Worm (Caenorhabditis elegans): Measurements from ENCODE around the gene E04F6.6.

Gene E04F6.6

DNA sequence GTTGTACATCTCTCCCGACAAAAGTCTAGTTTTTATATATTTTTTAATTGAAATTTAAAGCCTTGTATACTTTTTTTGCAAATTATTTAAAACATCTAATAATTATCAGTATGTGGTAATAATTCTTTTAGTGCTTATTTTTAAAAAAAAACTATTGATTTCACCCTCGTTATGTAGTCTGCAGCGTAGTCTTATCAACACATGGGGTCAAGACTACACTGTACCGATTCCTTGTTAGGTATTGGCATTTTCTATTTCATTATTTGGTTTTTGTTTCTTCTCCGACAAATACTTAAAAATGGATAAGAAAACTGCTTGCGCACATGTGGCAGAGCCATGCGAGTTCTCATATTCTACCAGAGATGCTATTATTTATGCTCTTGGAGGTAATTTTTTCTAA, 3.3 kb downstream of the E04F6.6 start, which contains the start of gene maoc-1:
TSS of gene maoc-1 (plus strand) at position 237 of the 400 bp plus-strand sequence.
- TF ChIP-seq daf-19 (GFP tag; conservative IDR thresholded peaks at IDR 0.05) (no peak), nhr-28 (tag; optimal IDR thresholded peaks at IDR 0.05) (peak; percentile 95), daf-16 (GFP tag; optimal IDR thresholded peaks at IDR 0.05) (no peak), daf-16 (tag; optimal IDR thresholded peaks at IDR 0.05) (peak; percentile 75), ama-1 (optimal IDR thresholded peaks at IDR 0.05) (no peak), nhr-237 (tag; optimal IDR thresholded peaks at IDR 0.05) (no peak), Y105C5A.15 (GFP tag; IDR thresholded peaks at IDR 0.05) (no peak), lsy-2 (tag; optimal IDR thresholded peaks at IDR 0.05) (peak in 1 of 2 experiments; percentile 5), ztf-7 (tag; optimal IDR thresholded peaks at IDR 0.05) (no peak), dve-1 (tag; optimal IDR thresholded peaks at IDR 0.05; ENCODE audit: insufficient read depth) (peak; percentile 24), snpc-4 (tag; optimal IDR thresholded peaks at IDR 0.05) (no peak), fkh-10 (GFP tag; optimal IDR thresholded peaks at IDR 0.05) (no peak), php-3 (GFP tag; IDR thresholded peaks at IDR 0.05) (no peak), mes-2 (tag; optimal IDR thresholded peaks at IDR 0.05; ENCODE audit: poor library complexity, severe bottlenecking) (peak; percentile 7), nhr-102 (tag; optimal IDR thresholded peaks at IDR 0.05) (no peak), madf-5 (GFP tag; IDR thresholded peaks at IDR 0.05) (no peak), unc-62 (GFP tag; optimal IDR thresholded peaks at IDR 0.05 in 1 of 2) (no peak), unc-62 (tag; optimal IDR thresholded peaks at IDR 0.05) (no peak), dmd-9 (GFP tag; IDR thresholded peaks at IDR 0.05) (no peak), lin-38 (GFP tag; IDR thresholded peaks at IDR 0.05) (no peak), ceh-44 (GFP tag; IDR thresholded peaks at IDR 0.05) (no peak), nhr-77 (tag; optimal IDR thresholded peaks at IDR 0.05) (peak; percentile 37), tra-1 (GFP tag; IDR thresholded peaks at IDR 0.05) (no peak), saeg-2 (GFP tag; IDR thresholded peaks at IDR 0.05) (no peak), mdl-1 (tag; optimal IDR thresholded peaks at IDR 0.05) (peak in 1 of 2 experiments; percentile 21), D1046.2 (GFP tag; IDR thresholded peaks at IDR 0.05) (no peak), dpl-1 (GFP tag; optimal IDR thresholded peaks at IDR 0.05) (no peak), hlh-11 (tag; optimal IDR thresholded peaks at IDR 0.05) (peak; percentile 33), ctbp-1 (GFP tag; IDR thresholded peaks at IDR 0.05) (no peak), ceh-28 (tag; optimal IDR thresholded peaks at IDR 0.05) (no peak), pha-4 (GFP tag; IDR thresholded peaks at IDR 0.05) (0 out of 2 replicates have a peak, but pooled peaks have one; percentile 40), pha-4 (tag; optimal IDR thresholded peaks at IDR 0.05) (no peak), nhr-48 (tag; optimal IDR thresholded peaks at IDR 0.05) (no peak), hlh-30 (tag; optimal IDR thresholded peaks at IDR 0.05; ENCODE audit: insufficient read depth) (no peak), skn-1 (tag; optimal IDR thresholded peaks at IDR 0.05) (no peak), unc-39 (tag; optimal IDR thresholded peaks at IDR 0.05) (no peak), hmg-1.1 (GFP tag; IDR thresholded peaks at IDR 0.05) (no peak), dmd-8 (GFP tag; IDR thresholded peaks at IDR 0.05) (no peak), sdz-12 (GFP tag; optimal IDR thresholded peaks at IDR 0.05) (no peak)

DNA sequence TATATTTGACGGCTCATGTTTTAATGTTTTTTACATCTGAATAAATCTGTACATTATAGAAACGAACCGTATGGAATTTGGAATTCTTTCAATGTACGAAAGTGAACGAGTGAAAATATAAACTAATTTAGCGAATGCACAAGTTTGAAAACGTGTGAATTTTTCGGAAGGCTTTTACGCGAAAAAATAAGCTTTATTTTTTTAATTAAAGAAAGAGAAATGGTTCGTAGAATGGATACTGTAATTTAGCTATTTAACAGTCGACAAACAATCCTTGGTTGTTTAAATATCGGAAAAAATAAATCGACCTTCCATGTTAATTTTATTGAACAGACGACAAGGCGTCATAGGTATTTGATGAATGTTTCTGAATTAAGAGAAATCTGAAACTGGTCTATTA, 3.8 kb downstream of the E04F6.6 start, which contains the start of gene acdh-12:
TSS of gene acdh-12 (minus strand) at position 101 of the 400 bp plus-strand sequence.
- TF ChIP-seq daf-19 (GFP tag; conservative IDR thresholded peaks at IDR 0.05) (no peak), nhr-10 (tag; optimal IDR thresholded peaks at IDR 0.05) (no peak), F37D6.2 (tag; optimal IDR thresholded peaks at IDR 0.05) (no peak), cey-2 (tag; optimal IDR thresholded peaks at IDR 0.05; ENCODE audit: borderline replicate concordance, insufficient read depth) (no peak), D1046.2 (GFP tag; IDR thresholded peaks at IDR 0.05) (no peak), zip-11 (GFP tag; IDR thresholded peaks at IDR 0.05) (no peak), unc-62 (GFP tag; optimal IDR thresholded peaks at IDR 0.05 in 1 of 2) (no peak), unc-62 (tag; optimal IDR thresholded peaks at IDR 0.05) (no peak), ztf-11 (tag; optimal IDR thresholded peaks at IDR 0.05) (no peak), hmg-1.1 (GFP tag; IDR thresholded peaks at IDR 0.05) (no peak), snpc-4 (tag; optimal IDR thresholded peaks at IDR 0.05) (no peak), nhr-111 (GFP tag; optimal IDR thresholded peaks at IDR 0.05) (no peak), nhr-76 (tag; optimal IDR thresholded peaks at IDR 0.05) (no peak), unc-130 (GFP tag; optimal IDR thresholded peaks at IDR 0.05) (no peak), ZK337.2 (GFP tag; IDR thresholded peaks at IDR 0.05) (no peak)

All from whole organism, L4 larva.